Worm (Caenorhabditis elegans) whole organism, L4 larva: ENCODE data around the gene his-18.

ENCODE experiments used
- ceh-32 ChIP-seq: sonication (generic microtip); optimal IDR thresholded peaks from 2 replicates; lab custom pipeline; 2016; ENCODE audit warnings: mild to moderate bottlenecking, missing genetic modification characterization, missing compliant biosample characterization; ENCODE audit not compliant: poor library complexity
- dmd-9 ChIP-seq: fragments of 200-800 bp; sonication (Bioruptor generic); IDR thresholded peaks from 2 replicates; pipeline ENCODE4 v1.3.6; 2022; ENCODE audit warnings: missing genetic modification reagents, missing genetic modification characterization, missing compliant biosample characterization
- egl-27 ChIP-seq: sonication (generic microtip); optimal IDR thresholded peaks from 3 replicates; lab custom pipeline; 2017; ENCODE audit warnings: missing biosample characterization, missing genetic modification reagents, missing genetic modification characterization
- lim-7 ChIP-seq: fragments of 200-800 bp; sonication (Bioruptor generic); IDR thresholded peaks from 2 replicates; pipeline ENCODE4 v1.3.6; 2022; ENCODE audit warnings: missing genetic modification characterization, missing compliant biosample characterization
- nhr-102 ChIP-seq: sonication (generic microtip); optimal IDR thresholded peaks from 2 replicates; lab custom pipeline; 2016; ENCODE audit warnings: mild to moderate bottlenecking, missing genetic modification characterization, moderate library complexity, missing compliant biosample characterization
- nhr-111 ChIP-seq: fragments of 200-800 bp; sonication (Bioruptor generic); optimal IDR thresholded peaks from 2 replicates; lab custom pipeline; 2018; ENCODE audit warnings: mild to moderate bottlenecking, missing genetic modification characterization, missing compliant biosample characterization
- ztf-11 ChIP-seq: fragments of 150-350 bp; optimal IDR thresholded peaks from 2 replicates; lab custom pipeline; 2014; ENCODE audit warnings: missing biosample characterization, missing genetic modification characterization

ce11 chrV:8927715-8928114 is 29.7 kb downstream of the his-18 start:
- no peak for TF ChIP-seq nhr-111
- TF ChIP-seq lim-7 (GFP tag; lab: Robert Waterston, UW): no peak
- TF ChIP-seq ceh-32 (tag; lab: Kevin White, UChicago): no peak
- no peak for TF ChIP-seq ztf-11 (tag; lab: Kevin White, UChicago)
- no peak for TF ChIP-seq egl-27 (tag; lab: Kevin White, UChicago)
- TF ChIP-seq nhr-102 (tag; lab: Kevin White, UChicago): no peak
- no peak for TF ChIP-seq dmd-9 (GFP tag; lab: Robert Waterston, UW)
